Worm (Caenorhabditis elegans) whole organism, L2 larva: ENCODE measurements around the gene catp-4.
A peak's percentile ranks its signal among the peaks of the same experiment; 100 is the strongest.

ENCODE experiments used
- C34F6.9 ChIP-seq: fragments of 150-350 bp; optimal IDR thresholded peaks from 2 replicates; lab custom pipeline; 2014; ENCODE audit warnings: missing biosample characterization, missing genetic modification characterization
- F13H6.1 ChIP-seq: sonication (generic microtip); optimal IDR thresholded peaks from 2 replicates; lab custom pipeline; 2016; ENCODE audit warnings: missing genetic modification characterization, missing compliant biosample characterization
- Y55F3AM.14 ChIP-seq: fragments of 200-800 bp; sonication (Bioruptor generic); optimal IDR thresholded peaks from 2 replicates; lab custom pipeline; 2018; ENCODE audit warnings: mild to moderate bottlenecking, missing genetic modification characterization, missing compliant biosample characterization
- ZK546.5 ChIP-seq: sonication (generic microtip); optimal IDR thresholded peaks from 2 replicates; lab custom pipeline; 2017; ENCODE audit warnings: missing biosample characterization, missing genetic modification characterization
- alr-1 ChIP-seq: fragments of 150-350 bp; optimal IDR thresholded peaks from 2 replicates; lab custom pipeline; 2014; ENCODE audit warnings: missing biosample characterization, missing genetic modification characterization
- aly-2 ChIP-seq: fragments of 150-350 bp; optimal IDR thresholded peaks from 2 replicates; lab custom pipeline; 2014; ENCODE audit warnings: missing biosample characterization, missing genetic modification characterization
- ama-1 ChIP-seq: fragments of 150-350 bp; optimal IDR thresholded peaks from 2 replicates; lab custom pipeline; 2018; ENCODE audit warnings: inconsistent platforms
- blmp-1 ChIP-seq: sonication (generic microtip); optimal IDR thresholded peaks from 2 replicates; lab custom pipeline; 2017; ENCODE audit warnings: missing genetic modification characterization, mild to moderate bottlenecking, missing compliant biosample characterization, antibody characterized with exemption, moderate library complexity; ENCODE audit not compliant: insufficient read depth
- ceh-16 ChIP-seq: fragments of 150-350 bp; optimal IDR thresholded peaks from 2 replicates; lab custom pipeline; 2014; ENCODE audit warnings: missing biosample characterization, missing genetic modification characterization
- ceh-82 ChIP-seq: fragments of 150-350 bp; optimal IDR thresholded peaks from 2 replicates; lab custom pipeline; 2014; ENCODE audit warnings: missing biosample characterization, missing genetic modification characterization
- crh-2 ChIP-seq: sonication (generic microtip); optimal IDR thresholded peaks from 2 replicates; lab custom pipeline; 2017; ENCODE audit warnings: missing biosample characterization, missing genetic modification characterization
- egl-27 ChIP-seq: sonication (generic microtip); optimal IDR thresholded peaks from 3 replicates; lab custom pipeline; 2017; ENCODE audit warnings: missing biosample characterization, missing genetic modification reagents, missing genetic modification characterization
- elt-1 ChIP-seq: fragments of 150-350 bp; optimal IDR thresholded peaks from 2 replicates; lab custom pipeline; 2014; ENCODE audit warnings: missing biosample characterization, missing genetic modification characterization
- elt-3 ChIP-seq: sonication (generic microtip); optimal IDR thresholded peaks from 2 replicates; lab custom pipeline; 2017; ENCODE audit warnings: missing biosample characterization, missing genetic modification characterization
- fos-1 ChIP-seq: fragments of 150-350 bp; optimal IDR thresholded peaks from 2 replicates; lab custom pipeline; 2014; ENCODE audit warnings: missing biosample characterization, missing genetic modification characterization
- lin-11 ChIP-seq: fragments of 150-350 bp; sonication (generic microtip); optimal IDR thresholded peaks from 2 replicates; lab custom pipeline; 2014; ENCODE audit warnings: missing biosample characterization, missing genetic modification characterization, inconsistent platforms, mixed read lengths
- lin-13 ChIP-seq: fragments of 150-350 bp; optimal IDR thresholded peaks from 2 replicates; lab custom pipeline; 2014; ENCODE audit warnings: missing biosample characterization, missing genetic modification reagents, missing genetic modification characterization
- mab-5 ChIP-seq: fragments of 150-350 bp; optimal IDR thresholded peaks from 2 replicates; lab custom pipeline; 2014; ENCODE audit warnings: missing biosample characterization, missing genetic modification characterization
- mbf-1 ChIP-seq: sonication (generic microtip); optimal IDR thresholded peaks from 2 replicates; lab custom pipeline; 2017; ENCODE audit warnings: missing biosample characterization, missing genetic modification characterization
- mdl-1 ChIP-seq, 2 experiments: fragments of 150-350 bp in 1 of 2; sonication (generic microtip) in 1 of 2; optimal IDR thresholded peaks; 2 replicates each; lab custom pipeline; 2017; ENCODE audit warnings: missing biosample characterization in 2 of 2, missing genetic modification characterization in 2 of 2
- nhr-10 ChIP-seq: sonication (generic microtip); optimal IDR thresholded peaks from 2 replicates; lab custom pipeline; 2017; ENCODE audit warnings: missing biosample characterization, missing genetic modification characterization
- nhr-11 ChIP-seq: fragments of 150-350 bp; optimal IDR thresholded peaks from 2 replicates; lab custom pipeline; 2014; ENCODE audit warnings: missing biosample characterization, missing genetic modification characterization
- nhr-129 ChIP-seq: fragments of 150-350 bp; optimal IDR thresholded peaks from 2 replicates; lab custom pipeline; 2014; ENCODE audit warnings: missing biosample characterization, missing genetic modification characterization
- nhr-21 ChIP-seq: fragments of 150-350 bp; optimal IDR thresholded peaks from 2 replicates; lab custom pipeline; 2014; ENCODE audit warnings: missing biosample characterization, missing genetic modification characterization
- nhr-23 ChIP-seq: fragments of 150-350 bp; optimal IDR thresholded peaks from 2 replicates; lab custom pipeline; 2014; ENCODE audit warnings: missing biosample characterization, missing genetic modification reagents, missing genetic modification characterization
- nhr-237 ChIP-seq: fragments of 150-350 bp; optimal IDR thresholded peaks from 2 replicates; lab custom pipeline; 2014; ENCODE audit warnings: missing biosample characterization, missing genetic modification characterization
- nhr-6 ChIP-seq: fragments of 150-350 bp; optimal IDR thresholded peaks from 2 replicates; lab custom pipeline; 2014; ENCODE audit warnings: missing biosample characterization, missing genetic modification characterization
- nhr-77 ChIP-seq: fragments of 150-350 bp; optimal IDR thresholded peaks from 2 replicates; lab custom pipeline; 2014; ENCODE audit warnings: missing biosample characterization, missing genetic modification characterization
- peb-1 ChIP-seq: fragments of 150-350 bp; optimal IDR thresholded peaks from 2 replicates; lab custom pipeline; 2014; ENCODE audit warnings: missing biosample characterization, missing genetic modification characterization
- skn-1 ChIP-seq: sonication (generic microtip); optimal IDR thresholded peaks from 2 replicates; lab custom pipeline; 2017; ENCODE audit warnings: missing biosample characterization, missing genetic modification characterization
- sma-3 ChIP-seq: sonication (generic microtip); optimal IDR thresholded peaks from 2 replicates; lab custom pipeline; 2016; ENCODE audit warnings: missing genetic modification reagents, missing genetic modification characterization, missing compliant biosample characterization
- sma-9 ChIP-seq, 2 experiments: fragments of 150-350 bp in 1 of 2; sonication (generic microtip) in 1 of 2; optimal IDR thresholded peaks; 2 replicates each; lab custom pipeline; 2014 to 2016; ENCODE audit warnings: missing genetic modification characterization in 2 of 2, mild to moderate bottlenecking in 1 of 2, missing biosample characterization in 1 of 2, missing compliant biosample characterization in 1 of 2, missing genetic modification reagents in 1 of 2, moderate library complexity in 1 of 2
- snpc-4 ChIP-seq: fragments of 150-350 bp; optimal IDR thresholded peaks from 2 replicates; lab custom pipeline; 2014; ENCODE audit warnings: missing biosample characterization, missing genetic modification characterization
- unc-39 ChIP-seq: fragments of 150-350 bp; optimal IDR thresholded peaks from 2 replicates; lab custom pipeline; 2014; ENCODE audit warnings: missing biosample characterization, missing genetic modification characterization
- unc-55 ChIP-seq: fragments of 150-350 bp; sonication (generic microtip); optimal IDR thresholded peaks from 3 replicates; lab custom pipeline; 2014; ENCODE audit warnings: missing biosample characterization, missing genetic modification reagents, missing genetic modification characterization
- unc-62 ChIP-seq: fragments of 150-350 bp; optimal IDR thresholded peaks from 2 replicates; lab custom pipeline; 2014; ENCODE audit warnings: missing biosample characterization, missing genetic modification reagents, missing genetic modification characterization
- zag-1 ChIP-seq: fragments of 150-350 bp; optimal IDR thresholded peaks from 2 replicates; lab custom pipeline; 2014; ENCODE audit warnings: missing biosample characterization, missing genetic modification characterization
- ztf-1 ChIP-seq: fragments of 200-800 bp; sonication (Bioruptor generic); conservative IDR thresholded peaks from 2 replicates; pipeline ENCODE4 v1.3.6; 2022; ENCODE audit warnings: missing genetic modification characterization, missing compliant biosample characterization
- ztf-11 ChIP-seq: sonication (generic microtip); optimal IDR thresholded peaks from 2 replicates; lab custom pipeline; 2017; ENCODE audit warnings: missing biosample characterization, missing genetic modification characterization
- ztf-4 ChIP-seq: fragments of 150-350 bp; optimal IDR thresholded peaks from 2 replicates; lab custom pipeline; 2014; ENCODE audit warnings: missing biosample characterization, missing genetic modification characterization

Gene catp-4

DNA sequence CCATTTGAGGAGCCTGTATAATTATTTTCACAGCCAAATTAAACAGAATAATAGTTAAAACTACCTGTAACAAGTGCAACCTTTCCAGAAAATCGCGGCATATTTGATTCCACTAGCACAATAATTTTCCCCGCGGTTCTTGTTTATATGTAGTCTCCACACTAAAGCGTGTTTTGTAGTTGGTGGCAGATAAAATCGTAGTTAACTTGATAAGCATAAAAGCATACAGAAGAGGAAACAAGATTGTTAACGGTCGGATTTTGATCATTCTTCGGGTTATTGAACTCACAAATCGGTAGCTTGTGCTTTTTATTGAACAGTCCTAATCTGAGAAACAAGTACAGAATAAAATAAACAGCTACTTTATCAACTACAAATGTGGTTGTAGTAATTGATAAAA is 6.0 kb upstream of the catp-4 start, which contains the start of gene C01G12.5:
C01G12.5 (minus strand) TSS at position 101 of the 400 bp plus-strand sequence.
- TF ChIP-seq mab-5 (tag; lab: Kevin White, UChicago) (no peak), nhr-21 (tag; lab: Kevin White, UChicago) (no peak), egl-27 (tag; lab: Kevin White, UChicago) (no peak), aly-2 (tag; lab: Kevin White, UChicago) (no peak), alr-1 (tag; lab: Kevin White, UChicago) (no peak), nhr-11 (tag; lab: Kevin White, UChicago) (no peak), elt-1 (no peak), C34F6.9 (no peak)

DNA sequence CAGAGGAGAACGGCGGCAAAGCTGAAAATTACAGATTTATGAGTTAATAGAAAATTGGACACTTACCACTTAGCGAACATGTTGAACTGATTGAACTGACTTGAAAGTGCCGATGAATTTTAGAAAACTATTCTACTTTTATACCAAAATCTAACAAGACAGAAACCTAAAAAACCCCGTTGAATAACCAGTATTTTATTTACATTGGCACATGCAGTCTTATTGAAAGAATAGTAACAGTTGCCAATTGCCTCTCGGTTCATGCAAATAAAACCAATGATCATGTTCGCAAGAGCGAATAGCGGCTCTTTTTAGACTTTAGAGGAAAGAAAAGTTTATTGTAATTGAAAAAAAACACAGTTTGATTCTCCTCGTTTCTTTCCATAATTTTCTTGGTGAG is 5.2 kb upstream of the catp-4 start, which contains the start of gene nspb-10:
nspb-10 (minus strand) TSS at position 101 of the 400 bp plus-strand sequence.
- TF ChIP-seq ztf-11 (tag; lab: Kevin White, UChicago): no peak
- no peak for TF ChIP-seq snpc-4 (tag; lab: Kevin White, UChicago)
- no peak for TF ChIP-seq sma-9 (GFP tag; optimal IDR thresholded peaks at IDR 0.05; lab: Kevin White, UChicago)
- TF ChIP-seq sma-9 (tag; optimal IDR thresholded peaks at IDR 0.05; lab: Kevin White, UChicago): no peak
- no peak for TF ChIP-seq ztf-1 (GFP tag; lab: Robert Waterston, UW)
- no peak for TF ChIP-seq sma-3 (GFP tag; lab: Kevin White, UChicago)
- no peak for TF ChIP-seq ama-1 (lab: Kevin White, UChicago)

DNA sequence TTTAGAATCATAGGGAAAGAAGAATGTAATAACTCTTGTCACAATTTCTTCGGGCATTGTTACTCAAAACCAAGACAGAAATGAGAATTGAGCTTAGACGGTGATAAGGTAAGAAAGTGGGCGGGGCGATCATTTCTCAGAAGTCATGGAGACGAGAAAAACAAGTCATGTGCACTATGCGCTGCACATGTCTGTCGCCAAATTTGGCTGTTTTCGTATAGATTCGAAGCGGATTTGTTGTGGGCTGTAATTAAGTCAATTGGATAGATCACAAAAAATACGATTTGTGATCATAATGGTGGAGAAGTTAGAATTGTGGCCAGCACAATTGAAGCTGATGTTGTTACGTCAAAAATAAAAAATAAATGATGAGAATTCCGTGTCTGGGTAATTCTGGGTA is 1.7 kb upstream of the catp-4 start, which contains the start of gene C01G12.7:
C01G12.7 (minus strand) TSS at position 195 of the 400 bp plus-strand sequence.
- TF ChIP-seq blmp-1 (no peak), lin-11 (tag; lab: Kevin White, UChicago) (peak; percentile 26)
- TF ChIP-seq, all 48 proteins: peak for 1

DNA sequence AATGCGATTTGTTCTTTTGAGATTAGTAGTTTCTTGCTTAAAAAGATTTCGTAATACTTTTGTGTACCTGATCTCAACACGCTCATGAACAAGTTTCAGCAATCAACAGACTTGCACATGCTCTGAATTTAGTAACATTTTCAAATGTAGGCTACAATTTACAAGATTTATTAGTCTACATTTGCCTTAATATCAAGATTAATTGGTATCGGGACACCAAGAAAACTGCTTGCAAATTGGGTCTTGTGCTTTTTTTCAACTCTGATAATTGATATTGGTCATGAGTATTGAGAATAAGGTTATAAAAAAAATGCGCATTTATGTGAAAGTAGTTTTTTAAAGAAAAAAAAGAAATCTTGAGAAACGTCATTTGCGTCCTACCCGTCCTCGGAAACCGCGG is 752 bp upstream of the catp-4 start:
- TF ChIP-seq fos-1 (tag; lab: Kevin White, UChicago): no peak
- no peak for TF ChIP-seq nhr-237 (tag; lab: Kevin White, UChicago)
- TF ChIP-seq unc-39 (tag; lab: Kevin White, UChicago): no peak
- no peak for TF ChIP-seq C34F6.9
- TF ChIP-seq lin-11 (tag; lab: Kevin White, UChicago): no peak
- TF ChIP-seq aly-2 (tag; lab: Kevin White, UChicago): no peak
- TF ChIP-seq nhr-77 (tag; lab: Kevin White, UChicago): no peak
- no peak for TF ChIP-seq lin-13 (GFP tag; lab: Kevin White, UChicago)

DNA sequence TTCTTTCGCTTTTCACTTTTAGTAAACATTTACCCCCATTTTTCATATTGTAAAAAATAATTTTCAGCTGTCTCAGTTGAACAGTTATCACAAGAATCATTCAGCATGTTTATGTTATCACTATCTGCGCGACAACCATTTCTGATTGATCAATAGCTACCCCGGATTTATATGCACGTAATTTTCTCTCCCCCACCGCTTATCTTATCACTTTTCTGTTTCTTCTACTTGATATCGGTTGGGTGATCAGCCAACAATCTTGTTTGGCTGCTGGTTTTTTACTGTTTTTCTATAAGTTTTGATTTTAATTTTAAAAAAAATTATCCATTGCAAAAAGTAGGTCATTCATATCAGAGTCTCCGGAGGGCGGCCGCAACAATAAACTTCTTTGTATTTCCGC is 4.4 kb downstream of the catp-4 start:
- no peak for TF ChIP-seq ceh-82 (tag; lab: Kevin White, UChicago)
- peak; percentile 2 for TF ChIP-seq nhr-21 (tag; lab: Kevin White, UChicago)
- no peak for TF ChIP-seq peb-1
- TF ChIP-seq sma-9 (GFP tag; optimal IDR thresholded peaks at IDR 0.05; lab: Kevin White, UChicago): peak; percentile 48
- TF ChIP-seq sma-9 (tag; optimal IDR thresholded peaks at IDR 0.05; lab: Kevin White, UChicago): no peak

DNA sequence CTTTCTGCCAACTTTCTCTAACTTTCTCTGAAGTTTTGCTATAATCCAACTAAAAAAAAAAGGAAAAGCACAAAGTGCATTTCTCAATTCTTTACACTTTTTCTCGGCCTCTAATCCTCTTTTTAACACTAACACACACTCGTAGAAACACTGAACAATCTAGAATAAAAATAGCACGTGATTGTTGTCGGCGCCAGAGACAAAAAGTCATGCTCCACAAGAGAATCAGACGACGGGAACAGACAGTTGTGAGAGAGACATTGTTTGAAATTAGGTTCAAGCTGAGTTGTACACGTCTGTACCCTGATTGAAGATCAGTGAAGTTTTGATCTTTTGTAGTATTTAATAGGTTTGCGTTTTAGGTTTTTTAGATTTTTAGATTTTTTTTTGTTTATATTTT is 5.0 kb downstream of the catp-4 start:
- TF ChIP-seq unc-39 (tag; lab: Kevin White, UChicago) (no peak), mbf-1 (tag; lab: Kevin White, UChicago) (no peak), blmp-1 (no peak), aly-2 (tag; lab: Kevin White, UChicago) (no peak), lin-13 (GFP tag; lab: Kevin White, UChicago) (peak; percentile 22), C34F6.9 (peak; percentile 78), mab-5 (tag; lab: Kevin White, UChicago) (peak; percentile 20), ceh-16 (no peak), F13H6.1 (tag; lab: Kevin White, UChicago) (peak; percentile 76), lin-11 (tag; lab: Kevin White, UChicago) (no peak), nhr-21 (tag; lab: Kevin White, UChicago) (no peak), nhr-6 (peak; percentile 45), unc-62 (GFP tag; lab: Kevin White, UChicago) (no peak), alr-1 (tag; lab: Kevin White, UChicago) (no peak), ZK546.5 (no peak), mdl-1 (tag; optimal IDR thresholded peaks at IDR 0.05; lab: Kevin White, UChicago) (peak in 1 of 2 experiments; percentile 63), elt-3 (tag; lab: Kevin White, UChicago) (no peak), nhr-11 (tag; lab: Kevin White, UChicago) (no peak), nhr-129 (tag; lab: Kevin White, UChicago) (peak; percentile 91), ama-1 (lab: Kevin White, UChicago) (peak; percentile 34), unc-55 (GFP tag; lab: Kevin White, UChicago) (no peak), egl-27 (tag; lab: Kevin White, UChicago) (no peak), nhr-10 (peak; percentile 7), ztf-4 (tag; lab: Kevin White, UChicago) (peak; percentile 68), crh-2 (tag; lab: Kevin White, UChicago) (peak; percentile 81), ztf-11 (tag; lab: Kevin White, UChicago) (no peak), skn-1 (tag; lab: Kevin White, UChicago) (no peak), nhr-23 (no peak), snpc-4 (tag; lab: Kevin White, UChicago) (peak; percentile 34), fos-1 (tag; lab: Kevin White, UChicago) (peak; percentile 50), zag-1 (no peak), ztf-1 (GFP tag; lab: Robert Waterston, UW) (no peak), Y55F3AM.14 (GFP tag; lab: Kevin White, UChicago) (no peak), nhr-237 (tag; lab: Kevin White, UChicago) (no peak)
